Worm (Caenorhabditis elegans) whole organism, young adult: ENCODE data around the gene T23E1.3.
"Not testable (repeated sequence)": the region's sequence is repeated elsewhere in the genome, so short reads cannot be mapped to it uniquely, and the experiment has no call there.

Source experiments
- C17E4.6 ChIP-seq: fragments of 200-800 bp; sonication (Bioruptor generic); IDR thresholded peaks from 2 replicates; pipeline ENCODE4 v1.3.6; 2022; ENCODE audit warnings: missing genetic modification reagents, missing genetic modification characterization, missing compliant biosample characterization
- D2030.7 ChIP-seq: fragments of 200-800 bp; sonication (Bioruptor generic); IDR thresholded peaks from 2 replicates; pipeline ENCODE4 v1.3.6; 2022; ENCODE audit warnings: missing genetic modification reagents, missing genetic modification characterization, missing compliant biosample characterization
- F10E7.11 ChIP-seq: sonication (generic microtip); optimal IDR thresholded peaks from 2 replicates; lab custom pipeline; 2017; ENCODE audit warnings: mild to moderate bottlenecking, missing genetic modification characterization, moderate library complexity, missing compliant biosample characterization
- F57A8.1 ChIP-seq: fragments of 200-800 bp; sonication (Bioruptor generic); optimal IDR thresholded peaks from 2 replicates; lab custom pipeline; 2018; ENCODE audit warnings: mild to moderate bottlenecking, missing genetic modification characterization, moderate library complexity, missing compliant biosample characterization
- K12H6.12 ChIP-seq: fragments of 200-800 bp; sonication (Bioruptor generic); optimal IDR thresholded peaks from 2 replicates; lab custom pipeline; 2018; ENCODE audit warnings: mild to moderate bottlenecking, missing genetic modification characterization, missing compliant biosample characterization
- Y53G8AR.9 ChIP-seq: fragments of 200-800 bp; sonication (Bioruptor generic); conservative IDR thresholded peaks from 2 replicates; pipeline ENCODE4 v1.3.6; 2022; ENCODE audit warnings: missing genetic modification reagents, missing genetic modification characterization, missing compliant biosample characterization
- Y79H2A.3 ChIP-seq: fragments of 200-800 bp; sonication (Bioruptor generic); conservative IDR thresholded peaks from 2 replicates; pipeline ENCODE4 v1.3.6; 2022; ENCODE audit warnings: missing genetic modification reagents, missing genetic modification characterization, missing compliant biosample characterization
- Y95B8A.8 ChIP-seq: fragments of 200-800 bp; sonication (Bioruptor generic); IDR thresholded peaks from 2 replicates; pipeline ENCODE4 v1.3.6; 2022; ENCODE audit warnings: missing genetic modification reagents, missing genetic modification characterization, missing compliant biosample characterization
- attf-5 ChIP-seq: fragments of 200-800 bp; sonication (Bioruptor generic); optimal IDR thresholded peaks from 2 replicates; lab custom pipeline; 2018; ENCODE audit warnings: mild to moderate bottlenecking, missing genetic modification characterization, missing compliant biosample characterization
- attf-6 ChIP-seq: fragments of 200-800 bp; sonication (Bioruptor generic); IDR thresholded peaks from 2 replicates; pipeline ENCODE4 v1.3.6; 2022; ENCODE audit warnings: missing genetic modification reagents, missing genetic modification characterization, missing compliant biosample characterization
- bed-1 ChIP-seq: fragments of 200-800 bp; sonication (Bioruptor generic); IDR thresholded peaks from 2 replicates; pipeline ENCODE4 v1.3.6; 2022; ENCODE audit warnings: missing genetic modification reagents, missing genetic modification characterization, missing compliant biosample characterization
- cebp-1 ChIP-seq, 2 experiments: fragments of 200-800 bp in 1 of 2; sonication (Bioruptor generic) in 1 of 2; sonication (generic microtip) in 1 of 2; IDR thresholded peaks in 1 of 2; optimal IDR thresholded peaks in 1 of 2; 2 replicates each; pipeline versions ENCODE4 v1.3.6 to Lab custom; 2017 to 2022; ENCODE audit warnings: missing compliant biosample characterization in 2 of 2, missing genetic modification characterization in 2 of 2, mild to moderate bottlenecking in 1 of 2, missing genetic modification reagents in 1 of 2, moderate library complexity in 1 of 2
- ceh-58 ChIP-seq: fragments of 200-800 bp; sonication (Bioruptor generic); IDR thresholded peaks from 2 replicates; pipeline ENCODE4 v1.3.6; 2022; ENCODE audit warnings: missing genetic modification characterization, missing compliant biosample characterization
- die-1 ChIP-seq: sonication (generic microtip); optimal IDR thresholded peaks from 2 replicates; lab custom pipeline; 2016; ENCODE audit warnings: missing genotype, mild to moderate bottlenecking, missing genetic modification characterization, missing compliant biosample characterization
- efl-1 ChIP-seq: fragments of 150-350 bp; optimal IDR thresholded peaks from 2 replicates; lab custom pipeline; 2014; ENCODE audit warnings: missing biosample characterization, missing genetic modification reagents, missing genetic modification characterization
- egl-18 ChIP-seq: fragments of 200-800 bp; sonication (Bioruptor generic); IDR thresholded peaks from 2 replicates; pipeline ENCODE4 v1.3.6; 2022; ENCODE audit warnings: missing genetic modification reagents, missing genetic modification characterization, missing compliant biosample characterization
- hlh-12 ChIP-seq: sonication (generic microtip); optimal IDR thresholded peaks from 2 replicates; lab custom pipeline; 2016; ENCODE audit warnings: missing genetic modification characterization, missing compliant biosample characterization
- hmg-1.2 ChIP-seq: fragments of 200-800 bp; sonication (Bioruptor generic); IDR thresholded peaks from 2 replicates; pipeline ENCODE4 v1.3.6; 2022; ENCODE audit warnings: missing genetic modification reagents, missing genetic modification characterization, missing compliant biosample characterization
- hsf-1 ChIP-seq: fragments of 200-800 bp; sonication (Bioruptor generic); IDR thresholded peaks from 2 replicates; pipeline ENCODE4 v1.3.6; 2022; ENCODE audit warnings: missing genetic modification reagents, missing genetic modification characterization, missing compliant biosample characterization
- lag-1 ChIP-seq: fragments of 200-800 bp; sonication (Bioruptor generic); IDR thresholded peaks from 2 replicates; pipeline ENCODE4 v1.3.6; 2022; ENCODE audit warnings: missing genetic modification reagents, missing genetic modification characterization, missing compliant biosample characterization
- lin-26 ChIP-seq: fragments of 200-800 bp; sonication (Bioruptor generic); IDR thresholded peaks from 2 replicates; pipeline ENCODE4 v1.3.6; 2022; ENCODE audit warnings: missing genetic modification reagents, missing genetic modification characterization, missing compliant biosample characterization
- lin-40 ChIP-seq: sonication (generic microtip); optimal IDR thresholded peaks from 2 replicates; lab custom pipeline; 2016; ENCODE audit warnings: missing genetic modification characterization, mild to moderate bottlenecking, missing compliant biosample characterization, missing genotype, missing genetic modification reagents
- lin-54 ChIP-seq: fragments of 200-800 bp; sonication (Bioruptor generic); optimal IDR thresholded peaks from 2 replicates; lab custom pipeline; 2018; ENCODE audit warnings: mild to moderate bottlenecking, missing genetic modification characterization, missing compliant biosample characterization
- lsl-1 ChIP-seq: fragments of 200-800 bp; sonication (Bioruptor generic); optimal IDR thresholded peaks from 2 replicates; lab custom pipeline; 2018; ENCODE audit warnings: mild to moderate bottlenecking, missing genetic modification characterization, moderate library complexity, missing compliant biosample characterization
- madf-6 ChIP-seq: fragments of 200-800 bp; sonication (Bioruptor generic); IDR thresholded peaks from 2 replicates; pipeline ENCODE4 v1.3.6; 2022; ENCODE audit warnings: missing genetic modification reagents, missing genetic modification characterization, missing compliant biosample characterization
- madf-8 ChIP-seq: fragments of 200-800 bp; sonication (Bioruptor generic); conservative IDR thresholded peaks from 2 replicates; pipeline ENCODE4 v1.3.6; 2022; ENCODE audit warnings: missing genetic modification reagents, missing genetic modification characterization, missing compliant biosample characterization
- mel-28 ChIP-seq: sonication (generic microtip); optimal IDR thresholded peaks from 2 replicates; lab custom pipeline; 2016; ENCODE audit warnings: borderline replicate concordance, mild to moderate bottlenecking, missing genetic modification characterization, missing compliant biosample characterization
- mxl-1 ChIP-seq: sonication (generic microtip); optimal IDR thresholded peaks from 2 replicates; lab custom pipeline; 2016; ENCODE audit warnings: missing genetic modification characterization, missing compliant biosample characterization
- nfya-1 ChIP-seq: sonication (generic microtip); optimal IDR thresholded peaks from 2 replicates; lab custom pipeline; 2017; ENCODE audit warnings: antibody characterized with exemption, missing compliant biosample characterization, missing genetic modification characterization, borderline replicate concordance; ENCODE audit not compliant: insufficient read depth
- nhr-90 ChIP-seq: sonication (generic microtip); optimal IDR thresholded peaks from 2 replicates; lab custom pipeline; 2016; ENCODE audit warnings: missing genotype, mild to moderate bottlenecking, missing genetic modification characterization, missing compliant biosample characterization
- snpc-4 ChIP-seq, 5 experiments: fragments of 150-350 bp in 1 of 5; sonication (generic microtip) in 4 of 5; optimal IDR thresholded peaks; 2 replicates each; lab custom pipeline; 2014 to 2018; ENCODE audit warnings: missing genetic modification characterization in 5 of 5, missing biosample characterization in 3 of 5, antibody characterized with exemption in 2 of 5, mild to moderate bottlenecking in 2 of 5, missing compliant biosample characterization in 2 of 5, missing genotype in 2 of 5, moderate library complexity in 2 of 5, missing genetic modification reagents in 1 of 5
- xnd-1 ChIP-seq: sonication (generic microtip); optimal IDR thresholded peaks from 2 replicates; lab custom pipeline; 2016; ENCODE audit warnings: missing genotype, missing genetic modification reagents, missing genetic modification characterization, missing compliant biosample characterization
- ztf-25 ChIP-seq: fragments of 200-800 bp; sonication (Bioruptor generic); IDR thresholded peaks from 2 replicates; pipeline ENCODE4 v1.3.6; 2022; ENCODE audit warnings: missing genetic modification reagents, missing genetic modification characterization, missing compliant biosample characterization
- ztf-6 ChIP-seq: fragments of 200-800 bp; sonication (Bioruptor generic); IDR thresholded peaks from 2 replicates; pipeline ENCODE4 v1.3.6; 2022; ENCODE audit warnings: missing genetic modification reagents, missing genetic modification characterization, missing compliant biosample characterization

T23E1.3 gene

ce11 chrIV:3168656-3169216, 23.0 kb downstream of the T23E1.3 start:
- TF ChIP-seq mxl-1 (no peak), madf-6 (no peak), nfya-1 (tag; lab: Kevin White, UChicago) (no peak), lin-40 (tag; lab: Kevin White, UChicago) (no peak), cebp-1 (GFP tag; IDR thresholded peaks at IDR 0.05; lab: Robert Waterston, UW) (no peak), cebp-1 (tag; optimal IDR thresholded peaks at IDR 0.05; lab: Kevin White, UChicago) (peak; percentile 7), die-1 (tag; lab: Kevin White, UChicago) (no peak), bed-1 (no peak), F10E7.11 (tag; lab: Kevin White, UChicago) (no peak), madf-8 (GFP tag; lab: Robert Waterston, UW) (no peak), xnd-1 (no peak), attf-6 (GFP tag; lab: Robert Waterston, UW) (no peak), Y79H2A.3 (GFP tag; lab: Robert Waterston, UW) (no peak), K12H6.12 (tag; lab: Kevin White, UChicago) (peak; percentile 4), mel-28 (no peak), egl-18 (GFP tag; lab: Robert Waterston, UW) (no peak)

- TF ChIP-seq ceh-58 (GFP tag; lab: Robert Waterston, UW); C17E4.6 (GFP tag; lab: Robert Waterston, UW); lin-40 (tag; lab: Kevin White, UChicago): not testable (repeated sequence)
Observed at ce11 chrIV:3172510-3172909, 26.8 kb downstream of the T23E1.3 start, which contains the start of gene Y67D8B.1. Gene Y67D8B.1, minus strand, starts transcription at chrIV:3172610.

- TF ChIP-seq Y53G8AR.9: no peak
- no peak for TF ChIP-seq lsl-1 (GFP tag; lab: Kevin White, UChicago)
- no peak for TF ChIP-seq Y95B8A.8 (GFP tag; lab: Robert Waterston, UW)
- TF ChIP-seq ztf-25: no peak
- no peak for TF ChIP-seq hsf-1 (GFP tag; lab: Robert Waterston, UW)
Observed at ce11 chrIV:3176067-3176758, 30.5 kb downstream of the T23E1.3 start, which contains the start of gene nlp-81. Gene nlp-81, minus strand, starts transcription at chrIV:3176117.

- TF ChIP-seq snpc-4 (GFP tag; optimal IDR thresholded peaks at IDR 0.05; lab: Kevin White, UChicago) (no peak), snpc-4 (tag; optimal IDR thresholded peaks at IDR 0.05; lab: Kevin White, UChicago) (no peak), D2030.7 (GFP tag; lab: Robert Waterston, UW) (no peak), hlh-12 (tag; lab: Kevin White, UChicago) (no peak), lin-54 (GFP tag; lab: Kevin White, UChicago) (no peak), K12H6.12 (tag; lab: Kevin White, UChicago) (no peak), attf-5 (GFP tag; lab: Kevin White, UChicago) (no peak), nhr-90 (tag; lab: Kevin White, UChicago) (no peak), bed-1 (no peak), hmg-1.2 (GFP tag; lab: Robert Waterston, UW) (no peak), lin-26 (GFP tag; lab: Robert Waterston, UW) (no peak), ztf-6 (GFP tag; lab: Robert Waterston, UW) (no peak), F57A8.1 (GFP tag; lab: Kevin White, UChicago) (no peak), lag-1 (GFP tag; lab: Robert Waterston, UW) (no peak), efl-1 (GFP tag; lab: Kevin White, UChicago) (no peak)
- TF ChIP-seq, all 124 proteins: peak for 0
Observed at ce11 chrIV:3182920-3183319, 37.2 kb downstream of the T23E1.3 start.
